Fruit fly (Drosophila melanogaster): Measurements from ENCODE around the gene CG9592.

Gene CG9592

dm6 chr3L:14531802-14532201 lies 14.2 kb downstream of the CG9592 start (continued):
- no peak for TF ChIP-seq CG11093 (GFP tag; IDR thresholded peaks at IDR 0.05)
- TF ChIP-seq Ssrp (tag; optimal IDR thresholded peaks at IDR 0.05), result peak; percentile 19
- no peak for TF ChIP-seq CG15073 (GFP tag; optimal IDR thresholded peaks at IDR 0.05)
- peak; percentile 41 for TF ChIP-seq dmrt11E (tag; optimal IDR thresholded peaks at IDR 0.05)
- peak; percentile 42; the same call in 1 of the 3 replicates for TF ChIP-seq CG17361 (GFP tag; IDR thresholded peaks at IDR 0.05)
- no peak for TF ChIP-seq CG11085 (GFP tag; IDR thresholded peaks at IDR 0.05)
- TF ChIP-seq CG12236 (GFP tag; optimal IDR thresholded peaks at IDR 0.05), result no peak
- no peak for TF ChIP-seq CG4328 (GFP tag; optimal IDR thresholded peaks at IDR 0.05)
- no peak for TF ChIP-seq CG6791 (GFP tag; IDR thresholded peaks at IDR 0.05; ENCODE audit: partially characterized antibody)
- no peak for TF ChIP-seq bbx (GFP tag; IDR thresholded peaks at IDR 0.05; ENCODE audit: partially characterized antibody)
- peak; percentile 7 for TF ChIP-seq Meics (GFP tag; optimal IDR thresholded peaks at IDR 0.05)
- TF ChIP-seq onecut (GFP tag; IDR thresholded peaks at IDR 0.05), result no peak
- no peak for TF ChIP-seq CG17328 (GFP tag; IDR thresholded peaks at IDR 0.05)
- no peak for TF ChIP-seq nom (GFP tag; optimal IDR thresholded peaks at IDR 0.05)
- TF ChIP-seq CG17385 (GFP tag; optimal IDR thresholded peaks at IDR 0.05), result no peak
- peak; percentile 16 for TF ChIP-seq CG9727 (GFP tag; optimal IDR thresholded peaks at IDR 0.05)
- no peak for TF ChIP-seq Dp (GFP tag; optimal IDR thresholded peaks at IDR 0.05)
- TF ChIP-seq Xbp1 (GFP tag; optimal IDR thresholded peaks at IDR 0.05), result peak; percentile 9
- TF ChIP-seq Spps (tag; optimal IDR thresholded peaks at IDR 0.05), result no peak
- no peak for TF ChIP-seq dpn (GFP tag; optimal IDR thresholded peaks at IDR 0.05)
- TF ChIP-seq CG11247 (GFP tag; IDR thresholded peaks at IDR 0.05), result no peak
- TF ChIP-seq Lpt (GFP tag; optimal IDR thresholded peaks at IDR 0.05), result no peak
- peak; percentile 20 for TF ChIP-seq grau (tag; optimal IDR thresholded peaks at IDR 0.05)
- no peak for TF ChIP-seq Kr (GFP tag; optimal IDR thresholded peaks at IDR 0.05)
- TF ChIP-seq nau (GFP tag; optimal IDR thresholded peaks at IDR 0.05), result no peak
- TF ChIP-seq CG18262 (tag; optimal IDR thresholded peaks at IDR 0.05), result peak; percentile 47
- TF ChIP-seq p53 (GFP tag; optimal IDR thresholded peaks at IDR 0.05), result no peak

- TF ChIP-seq chinmo (GFP tag; IDR thresholded peaks at IDR 0.05; ENCODE audit: partially characterized antibody) (peak; percentile 80; the same call in 1 of the 4 replicates), sd (tag; optimal IDR thresholded peaks at IDR 0.05) (peak; percentile 62), Eip74EF (GFP tag; optimal IDR thresholded peaks at IDR 0.05) (no peak)
These were observed 15.5 kb downstream of the CG9592 start for dm6 chr3L:14533110-14533509.

- TF ChIP-seq Drgx (GFP tag; IDR thresholded peaks at IDR 0.05) (peak; percentile 77), run (tag; optimal IDR thresholded peaks at IDR 0.05) (no peak), seq (GFP tag; IDR thresholded peaks at IDR 0.05) (no peak), nom (GFP tag; optimal IDR thresholded peaks at IDR 0.05) (peak; percentile 3), CG4360 (GFP tag; IDR thresholded peaks at IDR 0.05) (0 out of 2 replicates have a peak, but pooled peaks have one; percentile 20), bsh (GFP tag; optimal IDR thresholded peaks at IDR 0.05) (peak in 1 of 2 experiments; percentile 54), CG15269 (tag; optimal IDR thresholded peaks at IDR 0.05) (no peak), CG11398 (GFP tag; optimal IDR thresholded peaks at IDR 0.05) (no peak), pan (optimal IDR thresholded peaks at IDR 0.05) (no peak), pan (GFP tag; optimal IDR thresholded peaks at IDR 0.05 in 1 of 2, IDR thresholded peaks at IDR 0.05 in 1 of 2) (no peak), ash1 (GFP tag; optimal IDR thresholded peaks at IDR 0.05) (no peak), CG8765 (GFP tag; IDR thresholded peaks at IDR 0.05) (no peak), CG14441 (GFP tag; IDR thresholded peaks at IDR 0.05) (no peak), sima (GFP tag; optimal IDR thresholded peaks at IDR 0.05) (no peak), CG6175 (GFP tag; IDR thresholded peaks at IDR 0.05) (no peak), slp2 (GFP tag; optimal IDR thresholded peaks at IDR 0.05) (no peak), trh (GFP tag; optimal IDR thresholded peaks at IDR 0.05) (no peak), shn (GFP tag; optimal IDR thresholded peaks at IDR 0.05) (no peak), Kr (GFP tag; optimal IDR thresholded peaks at IDR 0.05) (no peak), wor (GFP tag; IDR thresholded peaks at IDR 0.05) (no peak), CG4730 (GFP tag; IDR thresholded peaks at IDR 0.05) (no peak), bigmax (GFP tag; optimal IDR thresholded peaks at IDR 0.05) (no peak), Elba2 (GFP tag; optimal IDR thresholded peaks at IDR 0.05) (no peak)
These were observed 17.0 kb downstream of the CG9592 start for dm6 chr3L:14534619-14535018.

Measured in whole organism, embryonic.